Fruit fly (Drosophila melanogaster): ENCODE data around the gene santa-maria.
A peak's percentile ranks its signal among the peaks of the same experiment; 100 is the strongest.

santa-maria gene

dm6 chr2L:7424907-7425689 is 25.9 kb downstream of the santa-maria start:
- TF ChIP-seq psq (optimal IDR thresholded peaks at IDR 0.05) (peak; percentile 19), Dll (optimal IDR thresholded peaks at IDR 0.05) (no peak), EcR (GFP tag; optimal IDR thresholded peaks at IDR 0.05) (peak in 1 of 2 experiments; percentile 64)

- TF ChIP-seq usp (GFP tag; optimal IDR thresholded peaks at IDR 0.05) (no peak), CG8478 (optimal IDR thresholded peaks at IDR 0.05) (peak; percentile 16)
Measured at dm6 chr2L:7424282-7424905, 26.6 kb downstream of the santa-maria start.

dm6 chr2L:7423333-7423895 is 27.6 kb downstream of the santa-maria start:
- TF ChIP-seq Dll (optimal IDR thresholded peaks at IDR 0.05) = no peak
- no peak for TF ChIP-seq psq (optimal IDR thresholded peaks at IDR 0.05)
- TF ChIP-seq CG8478 (optimal IDR thresholded peaks at IDR 0.05) = no peak
- TF ChIP-seq EcR (GFP tag; optimal IDR thresholded peaks at IDR 0.05) = peak in 1 of 2 experiments; percentile 6
- TF ChIP-seq pan (optimal IDR thresholded peaks at IDR 0.05) = no peak
- TF ChIP-seq usp (GFP tag; optimal IDR thresholded peaks at IDR 0.05) = no peak

- TF ChIP-seq usp (GFP tag; optimal IDR thresholded peaks at IDR 0.05) (no peak), CG8478 (optimal IDR thresholded peaks at IDR 0.05) (no peak), psq (optimal IDR thresholded peaks at IDR 0.05) (no peak), EcR (GFP tag; optimal IDR thresholded peaks at IDR 0.05) (peak; percentile 92 to 99), pan (optimal IDR thresholded peaks at IDR 0.05) (no peak), Dll (optimal IDR thresholded peaks at IDR 0.05) (peak; percentile 44)
Measured at dm6 chr2L:7422429-7423283, 28.4 kb downstream of the santa-maria start.

- no peak for TF ChIP-seq psq (optimal IDR thresholded peaks at IDR 0.05)
- TF ChIP-seq EcR (GFP tag; optimal IDR thresholded peaks at IDR 0.05) = peak in 1 of 2 experiments; percentile 8
Measured at dm6 chr2L:7420305-7421287, 30.4 kb downstream of the santa-maria start.

DNA sequence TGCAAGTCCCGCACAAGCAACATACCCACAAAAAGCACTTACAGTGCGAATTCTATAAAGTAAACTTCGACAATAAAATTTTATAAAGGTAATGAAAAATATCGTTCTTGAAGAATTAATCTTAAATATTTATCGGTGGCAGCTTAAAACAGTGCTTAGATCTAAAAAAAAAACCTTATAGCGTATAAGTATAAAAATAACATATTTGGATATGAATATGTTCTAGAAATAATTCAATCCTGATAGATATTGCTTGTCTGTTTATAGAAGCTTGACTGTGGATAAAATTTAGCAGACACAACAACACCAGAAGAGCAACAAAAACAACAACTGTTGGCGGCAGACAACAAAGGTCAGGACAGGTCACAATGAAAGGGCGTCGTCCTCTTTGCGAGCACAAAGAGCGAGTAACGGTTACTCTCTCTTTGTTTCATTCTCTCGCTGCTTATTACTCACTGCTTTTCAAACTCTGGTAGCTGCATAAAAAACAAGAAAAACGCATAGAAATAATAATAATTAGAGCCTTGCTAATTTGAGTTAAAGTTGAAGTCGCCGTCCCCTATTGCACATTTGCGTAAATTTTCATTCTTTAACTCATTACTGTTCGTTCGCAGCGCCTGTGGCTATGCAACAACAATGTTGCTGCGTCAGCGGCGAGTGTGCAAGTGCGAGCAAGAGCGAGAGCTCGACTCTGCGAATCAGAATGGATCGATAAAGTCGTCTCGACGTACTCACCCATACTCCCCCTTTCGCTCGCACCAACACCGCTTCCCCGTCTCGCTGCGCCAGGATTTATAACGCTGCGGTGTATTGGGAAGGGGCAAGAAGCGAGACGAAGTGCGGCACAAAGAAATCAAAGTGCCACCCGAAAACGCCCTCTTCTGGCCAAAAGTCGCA is 31.4 kb downstream of the santa-maria start:
- TF ChIP-seq psq (optimal IDR thresholded peaks at IDR 0.05) (no peak), Dll (optimal IDR thresholded peaks at IDR 0.05) (no peak), usp (GFP tag; optimal IDR thresholded peaks at IDR 0.05) (no peak), EcR (GFP tag; optimal IDR thresholded peaks at IDR 0.05) (peak; percentile 38 to 85)

- no peak for TF ChIP-seq CG8478 (optimal IDR thresholded peaks at IDR 0.05)
- no peak for TF ChIP-seq Dll (optimal IDR thresholded peaks at IDR 0.05)
- peak; percentile 68 to 90 for TF ChIP-seq EcR (GFP tag; optimal IDR thresholded peaks at IDR 0.05)
- TF ChIP-seq usp (GFP tag; optimal IDR thresholded peaks at IDR 0.05) = no peak
- no peak for TF ChIP-seq psq (optimal IDR thresholded peaks at IDR 0.05)
Measured at dm6 chr2L:7418148-7418988, 32.7 kb downstream of the santa-maria start.

- no peak for TF ChIP-seq psq (optimal IDR thresholded peaks at IDR 0.05)
- no peak for TF ChIP-seq pan (optimal IDR thresholded peaks at IDR 0.05)
- TF ChIP-seq Dll (optimal IDR thresholded peaks at IDR 0.05) = no peak
- TF ChIP-seq EcR (GFP tag; optimal IDR thresholded peaks at IDR 0.05) = no peak
- no peak for TF ChIP-seq usp (GFP tag; optimal IDR thresholded peaks at IDR 0.05)
- no peak for TF ChIP-seq CG8478 (optimal IDR thresholded peaks at IDR 0.05)
Measured at dm6 chr2L:7411947-7412621, 39.0 kb downstream of the santa-maria start, which contains the start of gene chm. Gene chm (plus strand): TSS chr2L:7412417.

dm6 chr2L:7410609-7411008 is 40.4 kb downstream of the santa-maria start, which contains the start of gene CG15818:
Gene CG15818 (plus strand): TSS chr2L:7410909.
- TF ChIP-seq psq (optimal IDR thresholded peaks at IDR 0.05) (no peak), usp (GFP tag; optimal IDR thresholded peaks at IDR 0.05) (no peak), EcR (GFP tag; optimal IDR thresholded peaks at IDR 0.05) (no peak), Dll (optimal IDR thresholded peaks at IDR 0.05) (no peak)
